Fruit fly (Drosophila melanogaster): Measurements from ENCODE around the gene CG9692.

Gene CG9692

dm6 chr3L:16711430-16712228 is 6.9 kb downstream of the CG9692 start, which contains the start of the genes CG43954, Lasp and Dab (continued):
- TF ChIP-seq CG12071 (GFP tag; optimal IDR thresholded peaks at IDR 0.05) (peak; percentile 3), CG42726 (GFP tag; IDR thresholded peaks at IDR 0.05; ENCODE audit: partially characterized antibody) (peak; percentile 70; the same call in 1 of the 2 replicates), tna (GFP tag; IDR thresholded peaks at IDR 0.05; ENCODE audit: partially characterized antibody) (peak; percentile 8; the same call in 1 of the 2 replicates), Dp (GFP tag; optimal IDR thresholded peaks at IDR 0.05) (peak; percentile 79), Sry-β (GFP tag; optimal IDR thresholded peaks at IDR 0.05) (no peak), CG4424 (GFP tag; optimal IDR thresholded peaks at IDR 0.05) (peak; percentile 16), CG3995 (GFP tag; optimal IDR thresholded peaks at IDR 0.05) (peak; percentile 88), zfh1 (GFP tag; IDR thresholded peaks at IDR 0.05) (peak; percentile 21; the same call in 1 of the 3 replicates), Doc3 (GFP tag; IDR thresholded peaks at IDR 0.05; ENCODE audit: partially characterized antibody) (peak; percentile 43; the same call in 1 of the 3 replicates), CG18599 (GFP tag; optimal IDR thresholded peaks at IDR 0.05) (no peak), Ets97D (GFP tag; optimal IDR thresholded peaks at IDR 0.05) (peak; percentile 82), HLH54F (GFP tag; optimal IDR thresholded peaks at IDR 0.05) (no peak), hth (optimal IDR thresholded peaks at IDR 0.05) (no peak), CG3847 (GFP tag; IDR thresholded peaks at IDR 0.05) (peak; percentile 43; the same call in 1 of the 2 replicates), mld (GFP tag; IDR thresholded peaks at IDR 0.05; ENCODE audit: partially characterized antibody) (peak; percentile 22; the same call in 1 of the 3 replicates), CG17186 (GFP tag; optimal IDR thresholded peaks at IDR 0.05) (peak; percentile 59), CG2889 (GFP tag; IDR thresholded peaks at IDR 0.05) (no peak), CG31365 (tag; optimal IDR thresholded peaks at IDR 0.05) (peak; percentile 32), Myb (GFP tag; optimal IDR thresholded peaks at IDR 0.05) (peak; percentile 95), CG4820 (GFP tag; optimal IDR thresholded peaks at IDR 0.05) (no peak), H15 (GFP tag; IDR thresholded peaks at IDR 0.05) (no peak), CHES-1-like (GFP tag; optimal IDR thresholded peaks at IDR 0.05) (no peak), Sry-δ (GFP tag; optimal IDR thresholded peaks at IDR 0.05) (peak; percentile 49), MTF-1 (GFP tag; optimal IDR thresholded peaks at IDR 0.05; ENCODE audit: borderline replicate concordance) (peak; percentile 85), CG4282 (GFP tag; optimal IDR thresholded peaks at IDR 0.05) (no peak), CG3065 (GFP tag; optimal IDR thresholded peaks at IDR 0.05) (peak; percentile 24), sr (GFP tag; IDR thresholded peaks at IDR 0.05) (peak; percentile 57; the same call in 1 of the 3 replicates), gcm2 (GFP tag; optimal IDR thresholded peaks at IDR 0.05) (no peak), HLH4C (GFP tag; IDR thresholded peaks at IDR 0.05; ENCODE audit: partially characterized antibody) (peak; percentile 60; the same call in 1 of the 3 replicates), Xbp1 (GFP tag; optimal IDR thresholded peaks at IDR 0.05) (peak; percentile 17), CG11560 (tag; IDR thresholded peaks at IDR 0.05) (no peak), ato (GFP tag; IDR thresholded peaks at IDR 0.05; ENCODE audit: partially characterized antibody) (peak; percentile 49), ash1 (GFP tag; optimal IDR thresholded peaks at IDR 0.05) (no peak), CG9817 (tag; optimal IDR thresholded peaks at IDR 0.05) (no peak), CG18011 (GFP tag; optimal IDR thresholded peaks at IDR 0.05) (no peak), CG34224 (GFP tag; IDR thresholded peaks at IDR 0.05; ENCODE audit: partially characterized antibody) (no peak), Six4 (GFP tag; optimal IDR thresholded peaks at IDR 0.05) (peak; percentile 5), Oli (tag; optimal IDR thresholded peaks at IDR 0.05) (no peak), CG13123 (GFP tag; optimal IDR thresholded peaks at IDR 0.05) (peak; percentile 2), Nf-YA (GFP tag; IDR thresholded peaks at IDR 0.05) (no peak), z (GFP tag; IDR thresholded peaks at IDR 0.05) (peak; percentile 58; the same call in 2 of the 3 replicates), repo (GFP tag; optimal IDR thresholded peaks at IDR 0.05) (peak; percentile 15), HLHmδ (GFP tag; optimal IDR thresholded peaks at IDR 0.05) (peak; percentile 86), lab (GFP tag; optimal IDR thresholded peaks at IDR 0.05) (peak; percentile 56), CG15269 (tag; optimal IDR thresholded peaks at IDR 0.05) (peak; percentile 47), stc (GFP tag; IDR thresholded peaks at IDR 0.05) (peak; percentile 60), stwl (tag; optimal IDR thresholded peaks at IDR 0.05) (peak; percentile 61), CG11247 (GFP tag; IDR thresholded peaks at IDR 0.05) (peak; percentile 57)

Data from whole organism, embryonic.